Worm (Caenorhabditis elegans): ENCODE data around the gene gst-32.
A peak's percentile ranks its signal among the peaks of the same experiment; 100 is the strongest.

The gst-32 gene

ce11 chrII:15219033-15219432, 40.6 kb upstream of the gst-32 start:
- TF ChIP-seq nfya-2 (GFP tag; IDR thresholded peaks at IDR 0.05) (0 out of 2 replicates have a peak, but pooled peaks have one; percentile 60), nhr-27 (tag; optimal IDR thresholded peaks at IDR 0.05) (no peak), mes-4 (tag; optimal IDR thresholded peaks at IDR 0.05) (no peak), ekl-4 (GFP tag; IDR thresholded peaks at IDR 0.05) (no peak), aptf-2 (GFP tag; conservative IDR thresholded peaks at IDR 0.05) (0 out of 2 replicates have a peak, but pooled peaks have one; percentile 5)

- TF ChIP-seq K11D2.4 (GFP tag; IDR thresholded peaks at IDR 0.05) (no peak), D2030.7 (GFP tag; IDR thresholded peaks at IDR 0.05) (no peak), nfya-1 (tag; optimal IDR thresholded peaks at IDR 0.05; ENCODE audit: borderline replicate concordance, insufficient read depth) (no peak), cebp-2 (GFP tag; IDR thresholded peaks at IDR 0.05) (0 out of 2 replicates have a peak, but pooled peaks have one; percentile 13), egrh-3 (GFP tag; IDR thresholded peaks at IDR 0.05) (peak; percentile 25; the same call in 1 of the 2 replicates), zfh-2 (GFP tag; conservative IDR thresholded peaks at IDR 0.05) (peak; percentile 69)
These were observed 40.2 kb upstream of the gst-32 start for ce11 chrII:15218609-15219008.

ce11 chrII:15217949-15218348, 39.6 kb upstream of the gst-32 start:
- TF ChIP-seq Y53G8AR.9 (GFP tag; conservative IDR thresholded peaks at IDR 0.05) (no peak), lsy-27 (tag; optimal IDR thresholded peaks at IDR 0.05; ENCODE audit: borderline replicate concordance, insufficient read depth) (no peak), chd-7 (tag; optimal IDR thresholded peaks at IDR 0.05) (no peak), B0336.3 (GFP tag; IDR thresholded peaks at IDR 0.05) (no peak), ztf-26 (tag; optimal IDR thresholded peaks at IDR 0.05) (no peak), sptf-2 (GFP tag; optimal IDR thresholded peaks at IDR 0.05) (no peak), hmg-1.2 (GFP tag; IDR thresholded peaks at IDR 0.05) (no peak), zfh-2 (GFP tag; conservative IDR thresholded peaks at IDR 0.05) (peak; percentile 89), egrh-3 (GFP tag; IDR thresholded peaks at IDR 0.05) (peak; percentile 92), hlh-26 (GFP tag; conservative IDR thresholded peaks at IDR 0.05) (no peak), let-607 (tag; optimal IDR thresholded peaks at IDR 0.05) (no peak), K12H6.12 (tag; optimal IDR thresholded peaks at IDR 0.05) (no peak), attf-3 (GFP tag; conservative IDR thresholded peaks at IDR 0.05) (no peak), aptf-2 (GFP tag; conservative IDR thresholded peaks at IDR 0.05) (no peak), F10E7.11 (tag; optimal IDR thresholded peaks at IDR 0.05) (no peak)

- TF ChIP-seq nhr-90 (tag; optimal IDR thresholded peaks at IDR 0.05) = no peak
- TF ChIP-seq hmg-20 (GFP tag; IDR thresholded peaks at IDR 0.05) = no peak
- no peak for TF ChIP-seq ceh-27 (GFP tag; optimal IDR thresholded peaks at IDR 0.05)
- TF ChIP-seq die-1 (tag; optimal IDR thresholded peaks at IDR 0.05) = no peak
- no peak for TF ChIP-seq hlh-12 (tag; optimal IDR thresholded peaks at IDR 0.05)
- TF ChIP-seq cebp-2 (GFP tag; IDR thresholded peaks at IDR 0.05) = no peak
- no peak for TF ChIP-seq F39B2.1 (GFP tag; IDR thresholded peaks at IDR 0.05)
- TF ChIP-seq egrh-3 (GFP tag; IDR thresholded peaks at IDR 0.05) = no peak
- no peak for TF ChIP-seq Y53F4B.3 (GFP tag; IDR thresholded peaks at IDR 0.05)
- no peak for TF ChIP-seq lir-1 (GFP tag; conservative IDR thresholded peaks at IDR 0.05)
- TF ChIP-seq madf-6 (GFP tag; IDR thresholded peaks at IDR 0.05) = no peak
These were observed 35.3 kb upstream of the gst-32 start for ce11 chrII:15213732-15214131.

All from whole organism, young adult.